Worm (Caenorhabditis elegans): Measurements from ENCODE around the gene ift-81.

DNA sequence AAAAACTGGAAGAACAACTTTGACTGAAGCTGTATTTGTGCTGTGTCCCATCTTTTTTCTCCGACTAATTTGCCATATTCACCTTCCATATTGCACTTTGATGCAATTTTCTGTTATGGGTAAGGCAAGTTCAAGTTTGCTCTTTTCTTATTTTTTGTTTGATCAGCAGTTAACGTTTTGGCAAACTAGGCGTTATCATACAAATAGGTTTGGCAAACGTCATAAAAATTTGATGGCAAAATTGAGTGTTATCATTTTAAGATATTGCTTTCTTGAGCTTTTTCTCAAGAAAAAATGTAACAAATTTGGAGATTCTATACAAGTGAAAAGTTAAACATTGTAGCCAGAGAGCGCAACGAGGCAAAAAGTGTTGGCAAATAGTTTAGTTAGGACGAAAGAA lies 36.3 kb upstream of the ift-81 start:
- no peak for TF ChIP-seq W03F9.2 (tag; optimal IDR thresholded peaks at IDR 0.05)
- no peak for TF ChIP-seq dao-5 (tag; optimal IDR thresholded peaks at IDR 0.05)
- TF ChIP-seq him-1 (tag; optimal IDR thresholded peaks at IDR 0.05): no peak
